Worm (Caenorhabditis elegans) whole organism, L4 larva: ENCODE results near the gene F14H12.7.

Experiments
- ama-1 ChIP-seq: fragments of 150-350 bp; optimal IDR thresholded peaks from 2 replicates; lab custom pipeline; 2014; ENCODE audit warnings: inconsistent platforms, mixed read lengths
- egl-27 ChIP-seq: sonication (generic microtip); optimal IDR thresholded peaks from 3 replicates; lab custom pipeline; 2017; ENCODE audit warnings: missing biosample characterization, missing genetic modification reagents, missing genetic modification characterization
- snpc-4 ChIP-seq: fragments of 150-350 bp; optimal IDR thresholded peaks from 2 replicates; lab custom pipeline; 2014; ENCODE audit warnings: missing biosample characterization, missing genetic modification characterization
- zag-1 ChIP-seq: fragments of 150-350 bp; optimal IDR thresholded peaks from 2 replicates; lab custom pipeline; 2014; ENCODE audit warnings: missing biosample characterization, missing genetic modification characterization

DNA sequence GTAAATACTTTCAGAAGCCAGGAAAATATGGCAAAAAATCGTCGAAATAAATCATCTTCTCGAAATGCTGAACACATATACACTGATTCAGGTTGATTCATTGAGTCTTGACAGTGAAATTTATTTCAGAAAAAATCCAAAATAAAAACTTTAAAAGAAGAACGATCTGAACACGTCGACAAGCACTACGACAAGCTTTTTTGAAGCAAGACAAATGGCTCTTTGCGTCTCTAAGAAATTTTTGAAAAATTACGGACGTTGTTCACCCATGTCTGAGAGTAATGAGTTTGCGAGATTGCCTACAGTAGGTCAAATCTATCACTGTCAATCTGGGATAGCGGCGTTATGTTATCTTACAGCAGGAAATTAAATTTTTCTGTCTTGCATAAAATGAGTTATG lies 14.4 kb upstream of the F14H12.7 start, which contains the start of gene R160.2:
- TF ChIP-seq zag-1, result no peak
- no peak for TF ChIP-seq egl-27 (tag; lab: Kevin White, UChicago)
- no peak for TF ChIP-seq snpc-4 (tag; lab: Kevin White, UChicago)
- TF ChIP-seq ama-1, result no peak
